Fruit fly (Drosophila melanogaster) whole organism, embryonic: ENCODE measurements around the gene zf30C.

Source experiments
- Ada2b ChIP-seq: fragments of 200-800 bp; sonication (Bioruptor generic); IDR thresholded peaks from 2 replicates; pipeline ENCODE4 v1.3.6; 2022; ENCODE audit warnings: missing biosample characterization, missing genetic modification characterization
- Atf6 ChIP-seq: fragments of 200-800 bp; sonication (Bioruptor generic); IDR thresholded peaks from 2 replicates; pipeline ENCODE4 v1.3.6; 2022; ENCODE audit warnings: missing biosample characterization, missing genetic modification characterization
- CG10366 ChIP-seq: fragments of 200-800 bp; sonication (Bioruptor generic); IDR thresholded peaks from 2 replicates; pipeline ENCODE4 v1.3.6; 2022; ENCODE audit warnings: missing biosample characterization, missing genetic modification characterization
- CG12071 ChIP-seq: fragments of 200-800 bp; sonication (Bioruptor generic); optimal IDR thresholded peaks from 3 replicates; lab custom pipeline; 2018; ENCODE audit warnings: missing biosample characterization, mild to moderate bottlenecking, missing genetic modification characterization
- CG12659 ChIP-seq: fragments of 200-800 bp; sonication (Bioruptor generic); optimal IDR thresholded peaks from 3 replicates; lab custom pipeline; 2017; ENCODE audit warnings: mild to moderate bottlenecking, missing biosample characterization, missing genetic modification reagents, missing genetic modification characterization
- CG13296 ChIP-seq: fragments of 200-800 bp; sonication (Bioruptor generic); optimal IDR thresholded peaks from 3 replicates; lab custom pipeline; 2018; ENCODE audit warnings: missing biosample characterization, mild to moderate bottlenecking, missing genetic modification characterization
- CG14050 ChIP-seq: fragments of 200-800 bp; sonication (Bioruptor generic); IDR thresholded peaks from 3 replicates; pipeline ENCODE4 v1.3.6; 2022; ENCODE audit warnings: missing biosample characterization, missing genetic modification characterization
- CG17612 ChIP-seq: fragments of 200-800 bp; sonication (Bioruptor generic); IDR thresholded peaks from 2 replicates; pipeline ENCODE4 v1.3.6; 2022; ENCODE audit warnings: missing biosample characterization, missing genetic modification characterization
- CG18011 ChIP-seq: fragments of 200-800 bp; sonication (Bioruptor generic); optimal IDR thresholded peaks from 2 replicates; lab custom pipeline; 2017; ENCODE audit warnings: missing biosample characterization, missing genetic modification characterization, mild to moderate bottlenecking, moderate library complexity, missing genotype
- CG18599 ChIP-seq: fragments of 200-800 bp; sonication (Bioruptor generic); optimal IDR thresholded peaks from 3 replicates; lab custom pipeline; 2017; ENCODE audit warnings: missing biosample characterization, missing genetic modification characterization, mild to moderate bottlenecking, moderate library complexity, missing genetic modification reagents
- CG2116 ChIP-seq: fragments of 200-800 bp; sonication (Bioruptor generic); optimal IDR thresholded peaks from 3 replicates; lab custom pipeline; 2018; ENCODE audit warnings: missing biosample characterization, mild to moderate bottlenecking, missing genetic modification characterization
- CG2678 ChIP-seq: fragments of 200-800 bp; sonication (Bioruptor generic); optimal IDR thresholded peaks from 3 replicates; lab custom pipeline; 2019; ENCODE audit warnings: missing biosample characterization, mild to moderate bottlenecking, missing genetic modification characterization, moderate library complexity
- CG32767 ChIP-seq: fragments of 200-800 bp; sonication (Bioruptor generic); IDR thresholded peaks from 2 replicates; pipeline ENCODE4 v1.3.6; 2022; ENCODE audit warnings: missing biosample characterization, missing genetic modification characterization
- CG6683 ChIP-seq: fragments of 200-800 bp; sonication (Bioruptor generic); optimal IDR thresholded peaks from 2 replicates; lab custom pipeline; 2017; ENCODE audit warnings: missing biosample characterization, mild to moderate bottlenecking, missing genetic modification characterization, missing genetic modification reagents
- CG6689 ChIP-seq: fragments of 200-800 bp; sonication (Bioruptor generic); IDR thresholded peaks from 2 replicates; pipeline ENCODE4 v1.3.6; 2022; ENCODE audit warnings: missing biosample characterization, missing genetic modification characterization
- CG7271 ChIP-seq: fragments of 200-800 bp; sonication (Bioruptor generic); optimal IDR thresholded peaks from 2 replicates; lab custom pipeline; 2018; ENCODE audit warnings: missing biosample characterization, mild to moderate bottlenecking, missing genetic modification characterization, moderate library complexity
- D19A ChIP-seq: fragments of 200-800 bp; optimal IDR thresholded peaks from 3 replicates; lab custom pipeline; 2019; ENCODE audit warnings: missing biosample characterization, mild to moderate bottlenecking, missing genetic modification characterization, moderate library complexity
- Ets65A ChIP-seq: fragments of 200-800 bp; sonication (Bioruptor generic); peaks from one replicate; lab custom pipeline; 2016; ENCODE audit warnings: missing biosample characterization, missing genetic modification characterization
- H15 ChIP-seq: fragments of 200-800 bp; sonication (Bioruptor generic); IDR thresholded peaks from 3 replicates; pipeline ENCODE4 v1.3.6; 2022; ENCODE audit warnings: missing biosample characterization, missing genetic modification characterization
- Hr3 ChIP-seq: fragments of 200-800 bp; sonication (Bioruptor generic); optimal IDR thresholded peaks from 3 replicates; lab custom pipeline; 2016; ENCODE audit warnings: missing biosample characterization, missing genetic modification characterization
- Myb ChIP-seq: fragments of 200-800 bp; sonication (Bioruptor generic); optimal IDR thresholded peaks from 2 replicates; lab custom pipeline; 2016; ENCODE audit warnings: missing biosample characterization, missing genetic modification characterization
- Nf-YA ChIP-seq: fragments of 200-800 bp; sonication (Bioruptor generic); IDR thresholded peaks from 2 replicates; pipeline ENCODE4 v1.3.6; 2022; ENCODE audit warnings: missing biosample characterization, missing genetic modification characterization
- Optix ChIP-seq: fragments of 200-800 bp; sonication (Bioruptor generic); IDR thresholded peaks from 3 replicates; pipeline ENCODE4 v1.3.6; 2022; ENCODE audit warnings: missing biosample characterization, missing genetic modification characterization
- Poxn ChIP-seq: fragments of 200-800 bp; sonication (Bioruptor generic); IDR thresholded peaks from 2 replicates; pipeline ENCODE4 v1.3.6; 2022; ENCODE audit warnings: missing biosample characterization, missing genetic modification characterization
- Rfx ChIP-seq: fragments of 200-800 bp; sonication (Bioruptor generic); IDR thresholded peaks from 2 replicates; pipeline ENCODE4 v1.3.6; 2022; ENCODE audit warnings: missing biosample characterization, missing genetic modification characterization
- Trl ChIP-seq, 3 experiments: fragments of >200 bp in 2 of 3; fragments of 200-800 bp in 1 of 3; sonication (Bioruptor generic) in 1 of 3; optimal IDR thresholded peaks; 2 replicates in 1 of 3; 3 replicates in 2 of 3; lab custom pipeline; 2016 to 2017; ENCODE audit warnings: missing biosample characterization in 1 of 3, missing genetic modification characterization in 1 of 3
- Xrp1 ChIP-seq: fragments of 200-800 bp; sonication (Bioruptor generic); IDR thresholded peaks from 2 replicates; pipeline ENCODE4 v1.3.6; 2022; ENCODE audit warnings: missing biosample characterization, missing genetic modification characterization
- abd-A ChIP-seq: fragments of 200-800 bp; sonication (Bioruptor generic); optimal IDR thresholded peaks from 3 replicates; lab custom pipeline; 2019; ENCODE audit warnings: missing biosample characterization, mild to moderate bottlenecking, missing genetic modification characterization, moderate library complexity
- al ChIP-seq: fragments of 200-800 bp; sonication (Bioruptor generic); IDR thresholded peaks from 2 replicates; pipeline ENCODE4 v1.3.6; 2022; ENCODE audit warnings: missing biosample characterization, missing genetic modification characterization
- amos ChIP-seq: fragments of 200-800 bp; sonication (Bioruptor generic); IDR thresholded peaks from 2 replicates; pipeline ENCODE4 v1.3.6; 2022; ENCODE audit warnings: missing biosample characterization, missing genetic modification characterization; ENCODE audit not compliant: partially characterized antibody
- bsh ChIP-seq, 2 experiments: fragments of 200-800 bp; sonication (Bioruptor generic); optimal IDR thresholded peaks; 2 replicates each; lab custom pipeline; 2017 to 2018; ENCODE audit warnings: mild to moderate bottlenecking in 2 of 2, missing biosample characterization in 2 of 2, missing genetic modification characterization in 2 of 2, moderate library complexity in 1 of 2
- cad ChIP-seq: fragments of >200 bp; optimal IDR thresholded peaks from 2 replicates; lab custom pipeline; 2017; ENCODE audit warnings: missing biosample characterization, missing genetic modification characterization
- caup ChIP-seq: fragments of 200-800 bp; sonication (Bioruptor generic); optimal IDR thresholded peaks from 3 replicates; lab custom pipeline; 2017; ENCODE audit warnings: missing biosample characterization, mild to moderate bottlenecking, missing genetic modification characterization, moderate library complexity; ENCODE audit not compliant: severe bottlenecking
- chn ChIP-seq: fragments of 200-800 bp; sonication (Bioruptor generic); optimal IDR thresholded peaks from 2 replicates; lab custom pipeline; 2016; ENCODE audit warnings: missing biosample characterization, missing genetic modification characterization
- croc ChIP-seq: fragments of 200-800 bp; sonication (Bioruptor generic); conservative IDR thresholded peaks from 3 replicates; pipeline ENCODE4 v1.3.6; 2022; ENCODE audit warnings: missing biosample characterization, missing genetic modification characterization
- ewg ChIP-seq: fragments of 200-800 bp; sonication (Bioruptor generic); optimal IDR thresholded peaks from 3 replicates; lab custom pipeline; 2017; ENCODE audit warnings: mild to moderate bottlenecking, missing biosample characterization, missing genetic modification reagents, missing genetic modification characterization
- fd96Cb ChIP-seq: fragments of 200-800 bp; sonication (Bioruptor generic); optimal IDR thresholded peaks from 2 replicates; lab custom pipeline; 2018; ENCODE audit warnings: missing biosample characterization, mild to moderate bottlenecking, missing genetic modification characterization, moderate library complexity
- kah ChIP-seq: fragments of 200-800 bp; sonication (Bioruptor generic); optimal IDR thresholded peaks from 2 replicates; lab custom pipeline; 2018; ENCODE audit warnings: missing biosample characterization, mild to moderate bottlenecking, missing genetic modification characterization
- kay ChIP-seq: fragments of 200-800 bp; sonication (Bioruptor generic); optimal IDR thresholded peaks from 2 replicates; lab custom pipeline; 2016; ENCODE audit warnings: missing biosample characterization, missing genetic modification characterization
- knrl ChIP-seq: fragments of 200-800 bp; sonication (Bioruptor generic); IDR thresholded peaks from 3 replicates; pipeline ENCODE4 v1.3.6; 2022; ENCODE audit warnings: missing biosample characterization, missing genetic modification characterization; ENCODE audit not compliant: partially characterized antibody
- oc ChIP-seq: fragments of 200-800 bp; sonication (Bioruptor generic); optimal IDR thresholded peaks from 2 replicates; lab custom pipeline; 2018; ENCODE audit warnings: missing biosample characterization, mild to moderate bottlenecking, missing genetic modification characterization, moderate library complexity
- repo ChIP-seq: fragments of 200-800 bp; sonication (Bioruptor generic); optimal IDR thresholded peaks from 2 replicates; lab custom pipeline; 2016; ENCODE audit warnings: missing biosample characterization, missing genetic modification characterization
- slp2 ChIP-seq: fragments of 200-800 bp; sonication (Bioruptor generic); optimal IDR thresholded peaks from 2 replicates; lab custom pipeline; 2016; ENCODE audit warnings: missing biosample characterization, missing genetic modification characterization
- so ChIP-seq: fragments of 200-800 bp; sonication (Bioruptor generic); IDR thresholded peaks from 3 replicates; pipeline ENCODE4 v1.3.6; 2022; ENCODE audit warnings: missing biosample characterization, missing genetic modification characterization
- sr ChIP-seq: fragments of 200-800 bp; sonication (Bioruptor generic); IDR thresholded peaks from 3 replicates; pipeline ENCODE4 v1.3.6; 2022; ENCODE audit warnings: missing biosample characterization, missing genetic modification characterization
- tna ChIP-seq: fragments of 200-800 bp; sonication (Bioruptor generic); IDR thresholded peaks from 2 replicates; pipeline ENCODE4 v1.3.6; 2022; ENCODE audit warnings: missing biosample characterization, missing genetic modification characterization; ENCODE audit not compliant: partially characterized antibody
- trh ChIP-seq: fragments of 200-800 bp; sonication (Bioruptor generic); optimal IDR thresholded peaks from 2 replicates; lab custom pipeline; 2016; ENCODE audit warnings: missing biosample characterization, missing genetic modification characterization
- ttk ChIP-seq: fragments of 200-800 bp; sonication (Bioruptor generic); IDR thresholded peaks from 2 replicates; pipeline ENCODE4 v2.1.2; 2022; ENCODE audit warnings: missing biosample characterization, missing genetic modification characterization
- tup ChIP-seq: fragments of 200-800 bp; sonication (Bioruptor generic); optimal IDR thresholded peaks from 2 replicates; lab custom pipeline; 2016; ENCODE audit warnings: missing biosample characterization, mild to moderate bottlenecking, missing genetic modification characterization, moderate library complexity
- wek ChIP-seq: fragments of 200-800 bp; sonication (Bioruptor generic); optimal IDR thresholded peaks from 3 replicates; lab custom pipeline; 2018; ENCODE audit warnings: missing biosample characterization, mild to moderate bottlenecking, missing genetic modification characterization, moderate library complexity
- zen2 ChIP-seq: fragments of 200-800 bp; sonication (Bioruptor generic); IDR thresholded peaks from 3 replicates; pipeline ENCODE4 v1.3.6; 2022; ENCODE audit warnings: missing biosample characterization, missing genetic modification characterization; ENCODE audit not compliant: partially characterized antibody

zf30C gene

dm6 chr2L:9779147-9779546 is 21.0 kb downstream of the zf30C start (continued):
- TF ChIP-seq Atf6 (GFP tag; lab: Robert Waterston, UW) (peak; percentile 67), CG10366 (GFP tag; lab: Robert Waterston, UW) (peak; percentile 20), Trl (optimal IDR thresholded peaks at IDR 0.05; lab: Kevin White, UChicago) (no peak), Trl (GFP tag; optimal IDR thresholded peaks at IDR 0.05; lab: Kevin White, UChicago) (no peak), sr (GFP tag; lab: Robert Waterston, UW) (no peak), cad (GFP tag; lab: Kevin White, UChicago) (no peak), CG13296 (GFP tag; lab: Kevin White, UChicago) (peak; percentile 0), H15 (GFP tag; lab: Robert Waterston, UW) (no peak), Ada2b (no peak), Xrp1 (GFP tag; lab: Robert Waterston, UW) (peak; percentile 33; the same call in 1 of the 2 replicates), so (GFP tag; lab: Robert Waterston, UW) (no peak), Ets65A (GFP tag; lab: Kevin White, UChicago) (peak; percentile 83), CG12071 (GFP tag; lab: Kevin White, UChicago) (no peak), caup (GFP tag; lab: Kevin White, UChicago) (no peak), ttk (GFP tag; lab: Robert Waterston, UW) (no peak), Poxn (GFP tag; lab: Robert Waterston, UW) (no peak), croc (GFP tag; lab: Robert Waterston, UW) (no peak), bsh (GFP tag; optimal IDR thresholded peaks at IDR 0.05; lab: Kevin White, UChicago) (peak in 1 of 2 experiments; percentile 32), D19A (tag; lab: Kevin White, UChicago) (no peak), Hr3 (peak; percentile 29), tup (GFP tag; lab: Kevin White, UChicago) (no peak), amos (no peak), trh (GFP tag; lab: Kevin White, UChicago) (no peak), CG2116 (GFP tag; lab: Kevin White, UChicago) (no peak), fd96Cb (tag; lab: Kevin White, UChicago) (no peak), CG12659 (GFP tag; lab: Kevin White, UChicago) (peak; percentile 44), repo (GFP tag; lab: Kevin White, UChicago) (no peak), kah (GFP tag; lab: Kevin White, UChicago) (no peak), ewg (GFP tag; lab: Kevin White, UChicago) (no peak), Optix (GFP tag; lab: Robert Waterston, UW) (no peak), CG6683 (no peak), tna (GFP tag; lab: Robert Waterston, UW) (no peak), CG6689 (GFP tag; lab: Robert Waterston, UW) (no peak), CG18599 (GFP tag; lab: Kevin White, UChicago) (peak; percentile 55), Rfx (GFP tag; lab: Robert Waterston, UW) (peak; percentile 52), Nf-YA (GFP tag; lab: Robert Waterston, UW) (no peak), CG17612 (no peak), CG2678 (tag; lab: Kevin White, UChicago) (peak; percentile 52), wek (no peak), abd-A (tag; lab: Kevin White, UChicago) (no peak), slp2 (GFP tag; lab: Kevin White, UChicago) (no peak), chn (GFP tag; lab: Kevin White, UChicago) (no peak), CG14050 (no peak), Myb (peak; percentile 31), al (GFP tag; lab: Robert Waterston, UW) (peak; percentile 26; the same call in 1 of the 2 replicates), CG32767 (GFP tag; lab: Robert Waterston, UW) (0 out of 2 replicates have a peak, but pooled peaks have one; percentile 16), oc (tag; lab: Kevin White, UChicago) (no peak), kay (GFP tag; lab: Kevin White, UChicago) (no peak), CG18011 (no peak), CG7271 (tag; lab: Kevin White, UChicago) (no peak), knrl (no peak), zen2 (0 out of 3 replicates have a peak, but pooled peaks have one; percentile 4)
